Worm (Caenorhabditis elegans): ENCODE results near the gene dhcr-24.

ce11 chrX:2531276-2531675 is 32.7 kb downstream of the dhcr-24 start:
- TF ChIP-seq nhr-76 (tag; optimal IDR thresholded peaks at IDR 0.05) (no peak), elt-3 (tag; optimal IDR thresholded peaks at IDR 0.05) (no peak), egl-13 (tag; optimal IDR thresholded peaks at IDR 0.05) (no peak), fkh-10 (GFP tag; optimal IDR thresholded peaks at IDR 0.05) (no peak), ztf-11 (tag; optimal IDR thresholded peaks at IDR 0.05) (no peak)

All from whole organism, L1 larva.